Worm (Caenorhabditis elegans): Measurements from ENCODE around the gene ctf-4.

ctf-4 gene

ce11 chrV:10940571-10940991 lies 24.8 kb downstream of the ctf-4 start (continued):
- TF ChIP-seq nfyb-1 (GFP tag; IDR thresholded peaks at IDR 0.05) (peak; percentile 68; the same call in 1 of the 2 replicates), lag-1 (GFP tag; IDR thresholded peaks at IDR 0.05) (no peak), pbrm-1 (GFP tag; IDR thresholded peaks at IDR 0.05) (peak; percentile 31; the same call in 1 of the 2 replicates), egl-44 (GFP tag; IDR thresholded peaks at IDR 0.05) (peak; percentile 71), ZK185.1 (tag; optimal IDR thresholded peaks at IDR 0.05; ENCODE audit: poor library complexity, severe bottlenecking) (peak; percentile 52), lin-54 (GFP tag; optimal IDR thresholded peaks at IDR 0.05) (no peak), mcd-1 (GFP tag; IDR thresholded peaks at IDR 0.05) (peak; percentile 8; the same call in 1 of the 2 replicates), snpc-3.4 (tag; optimal IDR thresholded peaks at IDR 0.05) (no peak), dpl-1 (GFP tag; optimal IDR thresholded peaks at IDR 0.05) (no peak), fkh-3 (tag; optimal IDR thresholded peaks at IDR 0.05) (no peak), him-1 (tag; optimal IDR thresholded peaks at IDR 0.05) (no peak), K12H6.12 (tag; optimal IDR thresholded peaks at IDR 0.05) (peak; percentile 42), cebp-1 (GFP tag; IDR thresholded peaks at IDR 0.05) (peak; percentile 95), cebp-1 (tag; optimal IDR thresholded peaks at IDR 0.05) (peak; percentile 99), lin-26 (GFP tag; IDR thresholded peaks at IDR 0.05) (no peak), chd-7 (tag; optimal IDR thresholded peaks at IDR 0.05) (peak; percentile 72), ztf-28 (GFP tag; IDR thresholded peaks at IDR 0.05) (no peak), mes-4 (tag; optimal IDR thresholded peaks at IDR 0.05) (no peak), snpc-4 (GFP tag; optimal IDR thresholded peaks at IDR 0.05) (no peak), snpc-4 (tag; optimal IDR thresholded peaks at IDR 0.05) (peak in 2 of 4 experiments; percentile 31 to 51), let-607 (tag; optimal IDR thresholded peaks at IDR 0.05) (peak in 1 of 2 experiments; percentile 53), F37B4.10 (GFP tag; IDR thresholded peaks at IDR 0.05) (no peak), egrh-3 (GFP tag; IDR thresholded peaks at IDR 0.05) (no peak), F52B5.7 (tag; optimal IDR thresholded peaks at IDR 0.05) (no peak), nhr-27 (tag; optimal IDR thresholded peaks at IDR 0.05) (no peak), ceh-27 (GFP tag; optimal IDR thresholded peaks at IDR 0.05) (peak; percentile 52), ccch-3 (GFP tag; optimal IDR thresholded peaks at IDR 0.05) (no peak), ztf-18 (tag; optimal IDR thresholded peaks at IDR 0.05) (no peak), ceh-58 (GFP tag; IDR thresholded peaks at IDR 0.05) (no peak), lir-1 (GFP tag; conservative IDR thresholded peaks at IDR 0.05) (no peak), F39B2.1 (GFP tag; IDR thresholded peaks at IDR 0.05) (no peak), attf-5 (GFP tag; optimal IDR thresholded peaks at IDR 0.05) (peak; percentile 73), Y95B8A.8 (GFP tag; IDR thresholded peaks at IDR 0.05) (no peak), lin-35 (GFP tag; optimal IDR thresholded peaks at IDR 0.05) (no peak), tlf-1 (GFP tag; optimal IDR thresholded peaks at IDR 0.05) (peak; percentile 42), bed-1 (GFP tag; IDR thresholded peaks at IDR 0.05) (no peak), ztf-22 (GFP tag; optimal IDR thresholded peaks at IDR 0.05) (peak; percentile 80), Y79H2A.3 (GFP tag; conservative IDR thresholded peaks at IDR 0.05) (no peak), tbx-9 (tag; optimal IDR thresholded peaks at IDR 0.05; ENCODE audit: borderline replicate concordance) (no peak), hmg-20 (GFP tag; IDR thresholded peaks at IDR 0.05) (no peak), sea-2 (GFP tag; IDR thresholded peaks at IDR 0.05) (no peak), lsy-27 (tag; optimal IDR thresholded peaks at IDR 0.05; ENCODE audit: borderline replicate concordance, insufficient read depth) (no peak), mel-28 (tag; optimal IDR thresholded peaks at IDR 0.05; ENCODE audit: borderline replicate concordance) (no peak), F57A8.1 (GFP tag; optimal IDR thresholded peaks at IDR 0.05) (no peak), unc-130 (GFP tag; optimal IDR thresholded peaks at IDR 0.05) (no peak), F33H1.4 (GFP tag; IDR thresholded peaks at IDR 0.05) (no peak), hrde-1 (tag; optimal IDR thresholded peaks at IDR 0.05; ENCODE audit: borderline replicate concordance) (no peak), bed-2 (GFP tag; IDR thresholded peaks at IDR 0.05) (no peak)

All from whole organism, young adult.